Worm (Caenorhabditis elegans): ENCODE measurements around the gene Y51H7C.12.
A peak's percentile ranks its signal among the peaks of the same experiment; 100 is the strongest.

DNA sequence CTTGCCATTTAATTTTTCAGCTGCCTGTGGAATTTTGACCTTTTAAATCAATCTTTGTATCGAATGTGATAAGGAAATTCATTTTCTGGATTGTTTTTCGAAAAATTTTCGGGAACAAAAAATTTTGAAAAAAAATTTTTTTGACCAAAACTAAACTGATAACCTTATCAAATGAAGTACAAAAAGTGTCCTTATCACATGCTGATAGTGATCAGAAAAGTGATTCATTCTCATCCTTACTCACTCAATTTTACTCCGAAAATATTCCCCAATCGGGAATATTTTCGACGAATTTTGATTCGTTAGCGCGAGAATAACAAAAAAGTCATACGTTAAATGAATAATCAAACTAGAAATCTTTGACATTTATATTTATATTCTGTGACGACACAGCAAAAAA lies 28.8 kb upstream of the Y51H7C.12 start:
- TF ChIP-seq lin-14 (GFP tag; optimal IDR thresholded peaks at IDR 0.05) (no peak), elt-2 (tag; optimal IDR thresholded peaks at IDR 0.05) (peak; percentile 66), C34B4.2 (tag; optimal IDR thresholded peaks at IDR 0.05) (no peak), efl-3 (GFP tag; optimal IDR thresholded peaks at IDR 0.05) (no peak), mdl-1 (tag; optimal IDR thresholded peaks at IDR 0.05) (no peak), skn-1 (tag; optimal IDR thresholded peaks at IDR 0.05) (no peak), ztf-4 (tag; optimal IDR thresholded peaks at IDR 0.05) (no peak), nhr-20 (tag; optimal IDR thresholded peaks at IDR 0.05) (no peak), snu-23 (GFP tag; optimal IDR thresholded peaks at IDR 0.05) (no peak), lin-39 (tag; optimal IDR thresholded peaks at IDR 0.05) (no peak), pqm-1 (tag; optimal IDR thresholded peaks at IDR 0.05) (no peak), ama-1 (optimal IDR thresholded peaks at IDR 0.05) (no peak), nhr-77 (tag; optimal IDR thresholded peaks at IDR 0.05) (no peak), zag-1 (tag; optimal IDR thresholded peaks at IDR 0.05) (no peak)
